Fruit fly (Drosophila melanogaster) Kc167 (cell line): Measurements from ENCODE around the gene CG43248.

Source experiments
- Myc ChIP-seq: fragments of >200 bp; optimal IDR thresholded peaks from 2 replicates; lab custom pipeline; 2017; ENCODE audit warnings: missing external identifiers
- Sin3A ChIP-seq: fragments of >200 bp; optimal IDR thresholded peaks from 2 replicates; lab custom pipeline; 2018; ENCODE audit warnings: missing external identifiers
- h ChIP-seq: fragments of >200 bp; optimal IDR thresholded peaks from 3 replicates; lab custom pipeline; 2018; ENCODE audit warnings: missing external identifiers
- insv ChIP-seq: fragments of >200 bp; optimal IDR thresholded peaks from 3 replicates; lab custom pipeline; 2018; ENCODE audit warnings: missing external identifiers
- psq ChIP-seq: fragments of >200 bp; optimal IDR thresholded peaks from 2 replicates; lab custom pipeline; 2017; ENCODE audit warnings: missing external identifiers
- ttk ChIP-seq: sonication (Bioruptor generic); optimal IDR thresholded peaks from 2 replicates; lab custom pipeline; 2017; ENCODE audit warnings: missing external identifiers

The CG43248 gene

DNA sequence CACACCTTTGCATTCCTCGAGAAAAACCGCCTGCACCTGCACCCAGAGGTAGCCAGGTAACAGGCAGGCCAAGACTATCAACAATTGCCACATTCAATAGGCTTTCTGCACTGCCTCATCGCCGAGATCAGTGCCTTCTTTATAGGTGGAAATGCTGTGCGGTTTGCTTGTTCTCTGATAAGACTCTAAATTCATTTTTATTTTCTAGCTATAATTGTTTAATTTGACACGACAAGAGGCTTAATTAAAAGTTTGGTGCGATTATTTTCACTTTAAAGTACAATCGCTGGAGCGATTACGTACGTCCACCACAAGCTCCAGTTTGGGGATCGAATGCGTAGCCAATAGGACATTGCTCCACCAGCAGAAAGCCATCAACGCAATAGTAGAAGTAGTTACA lies 3.9 kb downstream of the CG43248 start, which contains the start of gene CG42729:
Gene CG42729 (minus strand): TSS at position 101 of the 400 bp plus-strand sequence.
- TF ChIP-seq Myc (lab: Kevin White, UChicago), result no peak

DNA sequence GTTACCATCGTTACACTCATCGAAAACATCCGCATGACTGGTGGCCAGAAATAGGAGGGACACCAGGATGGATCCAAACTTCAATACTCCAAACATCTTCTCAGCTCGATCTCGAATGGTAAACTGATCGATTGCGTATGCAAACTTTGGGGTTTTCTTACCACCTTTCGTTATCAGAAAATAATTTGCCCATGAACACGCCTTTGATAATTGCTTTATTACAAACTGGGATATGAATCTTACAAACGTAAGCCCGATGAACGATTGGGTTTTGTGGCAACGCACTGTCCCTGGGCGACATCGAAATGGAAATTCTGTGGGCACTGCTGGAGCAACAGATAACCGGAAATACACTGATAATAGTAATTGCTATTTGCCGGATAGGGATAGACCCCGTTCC lies 4.6 kb downstream of the CG43248 start, which contains the start of gene CG33985:
Gene CG33985 (minus strand): TSS at position 101 of the 400 bp plus-strand sequence.
- no peak for TF ChIP-seq h
- TF ChIP-seq Myc (lab: Kevin White, UChicago), result no peak
- no peak for TF ChIP-seq Sin3A (lab: Kevin White, UChicago)
- TF ChIP-seq insv (lab: Kevin White, UChicago), result no peak
- TF ChIP-seq ttk (lab: Kevin White, UChicago), result no peak
- no peak for TF ChIP-seq psq (lab: Kevin White, UChicago)

DNA sequence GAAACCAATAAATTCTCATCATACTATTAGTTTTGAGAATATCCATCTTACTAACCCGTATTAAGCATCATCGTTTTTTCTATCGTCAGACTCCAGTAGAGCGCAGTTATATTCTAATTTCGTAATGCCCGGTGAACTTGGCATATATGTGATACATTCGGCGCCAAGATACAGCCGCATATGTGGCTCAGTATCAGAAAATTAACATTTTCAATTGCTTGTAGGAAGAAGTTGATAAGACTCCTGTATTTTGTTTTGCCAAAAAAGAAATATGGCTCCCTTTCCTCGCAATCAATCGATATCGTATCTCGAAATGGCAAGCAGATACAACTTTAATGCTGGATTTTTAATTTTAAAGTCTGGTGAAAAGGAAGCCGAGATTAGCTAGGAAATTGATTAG lies 6.1 kb downstream of the CG43248 start, which contains the start of gene CG33986:
Gene CG33986 (minus strand): TSS at position 101 of the 400 bp plus-strand sequence.
- no peak for TF ChIP-seq h
- no peak for TF ChIP-seq Sin3A (lab: Kevin White, UChicago)
- no peak for TF ChIP-seq Myc (lab: Kevin White, UChicago)
- TF ChIP-seq psq (lab: Kevin White, UChicago), result no peak
- no peak for TF ChIP-seq insv (lab: Kevin White, UChicago)
- no peak for TF ChIP-seq ttk (lab: Kevin White, UChicago)

DNA sequence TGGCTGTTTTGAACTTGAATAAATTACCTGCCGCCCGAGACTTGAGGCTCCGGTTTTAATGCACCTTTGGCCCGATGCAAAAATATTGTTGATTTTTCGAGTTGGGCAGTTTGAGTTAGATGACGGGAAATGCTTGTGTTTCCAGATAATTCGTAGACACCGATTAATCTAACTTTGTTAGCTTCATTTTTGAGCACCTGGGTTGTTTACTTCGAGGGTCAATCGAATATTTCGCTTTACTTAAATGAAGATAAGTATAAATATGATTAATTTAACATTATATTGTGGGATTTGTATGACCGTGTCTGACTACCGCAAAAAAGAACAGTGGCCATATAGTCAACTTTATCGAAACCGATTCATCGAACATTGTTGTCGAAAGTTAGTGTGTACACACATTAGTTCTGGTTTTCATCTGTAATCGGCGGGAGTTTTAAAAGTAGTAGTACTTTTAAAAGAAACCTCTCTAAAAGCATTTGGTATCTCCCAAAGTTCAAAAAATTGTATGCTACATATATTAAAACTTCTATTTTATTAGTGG lies 7.4 kb downstream of the CG43248 start, which contains the start of gene CG7945:
Gene CG7945 (minus strand): TSS at position 332 of the 541 bp plus-strand sequence.
- no peak for TF ChIP-seq h
- TF ChIP-seq ttk (lab: Kevin White, UChicago), result no peak
- TF ChIP-seq psq (lab: Kevin White, UChicago), result no peak
- TF ChIP-seq Myc (lab: Kevin White, UChicago), result no peak
- no peak for TF ChIP-seq Sin3A (lab: Kevin White, UChicago)
- no peak for TF ChIP-seq insv (lab: Kevin White, UChicago)

DNA sequence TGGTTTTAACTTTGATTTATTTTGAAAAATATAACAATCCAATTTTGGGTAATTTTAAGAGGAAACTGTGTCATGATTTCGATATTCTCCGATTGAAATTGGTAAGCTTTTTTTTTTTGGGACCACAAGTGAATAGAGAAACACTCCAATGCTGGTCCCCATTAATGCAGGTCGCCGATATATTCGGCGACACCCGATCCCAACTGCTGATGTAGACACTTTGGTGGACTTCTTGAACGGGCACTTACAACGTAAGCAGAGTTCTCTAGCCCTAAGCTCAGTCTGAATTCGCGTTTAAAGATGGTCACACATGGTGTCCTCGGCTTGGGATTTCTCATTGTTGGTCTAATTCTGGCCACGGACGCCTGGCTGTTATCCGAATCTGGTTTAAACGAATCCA lies 11.0 kb downstream of the CG43248 start, which contains the start of gene yellow-k:
Gene yellow-k (plus strand): TSS at position 301 of the 400 bp plus-strand sequence.
- TF ChIP-seq h, result no peak
- TF ChIP-seq Sin3A (lab: Kevin White, UChicago), result no peak
- no peak for TF ChIP-seq ttk (lab: Kevin White, UChicago)
- no peak for TF ChIP-seq Myc (lab: Kevin White, UChicago)
- TF ChIP-seq psq (lab: Kevin White, UChicago), result no peak
- no peak for TF ChIP-seq insv (lab: Kevin White, UChicago)

DNA sequence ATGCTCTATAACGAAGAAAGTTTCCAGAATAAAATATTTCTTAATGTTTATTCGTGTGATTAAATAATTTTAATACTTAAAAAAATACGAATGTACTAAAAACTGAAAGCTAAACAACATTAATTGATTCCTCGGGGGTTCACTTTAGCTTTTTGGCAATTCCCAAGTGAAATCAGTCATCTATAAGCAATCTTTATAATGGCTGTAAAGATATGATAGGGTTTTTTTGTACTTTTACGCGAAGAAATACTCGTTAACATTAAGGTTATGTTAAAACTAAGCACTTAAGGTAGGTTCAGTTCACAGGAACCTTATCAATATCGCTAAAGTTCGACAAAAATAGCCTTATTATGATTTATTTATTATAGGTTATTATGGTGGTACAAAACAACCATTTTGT lies 11.4 kb downstream of the CG43248 start:
- TF ChIP-seq ttk (lab: Kevin White, UChicago), result no peak
- no peak for TF ChIP-seq Sin3A (lab: Kevin White, UChicago)
- TF ChIP-seq Myc (lab: Kevin White, UChicago), result no peak
- no peak for TF ChIP-seq insv (lab: Kevin White, UChicago)
- TF ChIP-seq h, result no peak
- TF ChIP-seq psq (lab: Kevin White, UChicago), result no peak

DNA sequence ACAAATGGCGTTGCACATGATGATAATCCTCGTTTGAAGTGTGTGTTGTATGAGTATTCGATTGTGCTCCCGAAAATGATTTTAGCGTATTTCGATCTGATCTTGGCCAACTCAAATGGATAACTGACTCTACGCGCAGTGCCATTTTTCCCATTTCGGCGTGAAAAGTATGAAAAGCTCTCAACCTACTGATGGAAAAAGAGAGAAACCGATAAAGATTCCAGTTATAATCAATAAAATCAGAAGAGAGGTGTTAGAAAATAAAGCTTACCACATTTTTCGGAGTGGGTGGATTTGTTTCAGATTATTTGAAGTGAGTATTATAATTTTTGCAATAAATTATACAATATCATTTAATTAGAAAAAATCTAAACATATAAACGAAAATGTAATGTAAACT lies 11.8 kb downstream of the CG43248 start, which contains the start of gene mex1:
Gene mex1 (minus strand): TSS at position 101 of the 400 bp plus-strand sequence.
- no peak for TF ChIP-seq h
- TF ChIP-seq insv (lab: Kevin White, UChicago), result no peak
- TF ChIP-seq Myc (lab: Kevin White, UChicago), result no peak
- no peak for TF ChIP-seq psq (lab: Kevin White, UChicago)
- TF ChIP-seq ttk (lab: Kevin White, UChicago), result no peak
- TF ChIP-seq Sin3A (lab: Kevin White, UChicago), result no peak

DNA sequence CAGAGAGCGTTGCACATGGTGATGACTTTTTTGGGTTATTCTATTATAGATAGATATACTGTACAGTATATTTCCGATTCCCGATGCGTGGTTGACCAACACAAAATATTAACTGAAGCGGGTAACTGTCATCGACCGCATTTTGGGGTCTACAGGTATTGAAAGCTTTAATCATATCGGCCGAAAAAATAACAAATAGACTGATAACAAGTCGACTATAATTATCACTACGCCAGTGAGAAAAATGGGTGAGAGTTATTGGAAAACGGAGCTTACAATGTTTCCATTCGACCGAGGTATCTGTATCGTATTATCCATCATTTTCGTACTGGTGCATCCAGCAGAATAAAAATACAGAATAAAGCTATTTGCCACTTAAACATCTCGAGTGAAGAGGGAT lies 12.9 kb downstream of the CG43248 start:
- TF ChIP-seq Sin3A (lab: Kevin White, UChicago) (no peak), psq (lab: Kevin White, UChicago) (no peak), h (no peak), Myc (lab: Kevin White, UChicago) (no peak)

DNA sequence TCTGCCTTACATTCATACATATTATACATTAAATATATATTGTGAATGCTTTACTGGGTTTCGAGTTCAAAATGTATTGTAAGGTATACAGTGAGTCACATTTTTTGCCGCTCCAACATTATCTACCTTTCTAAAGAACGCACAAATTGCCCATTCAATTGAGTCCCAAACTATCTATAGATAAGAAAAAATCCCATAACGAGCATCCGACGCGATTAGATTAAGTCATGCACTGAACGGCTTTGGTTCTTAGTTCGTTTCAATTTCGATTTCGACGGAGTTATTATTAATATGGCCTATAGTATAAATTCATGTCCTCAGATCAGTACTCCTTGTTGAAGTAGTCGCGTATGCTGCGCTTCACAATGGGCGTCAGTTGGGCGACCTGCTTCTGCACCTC lies 13.8 kb downstream of the CG43248 start:
- no peak for TF ChIP-seq Sin3A (lab: Kevin White, UChicago)
- no peak for TF ChIP-seq h
- no peak for TF ChIP-seq psq (lab: Kevin White, UChicago)
- TF ChIP-seq ttk (lab: Kevin White, UChicago), result no peak
- TF ChIP-seq insv (lab: Kevin White, UChicago), result no peak
- TF ChIP-seq Myc (lab: Kevin White, UChicago), result no peak

DNA sequence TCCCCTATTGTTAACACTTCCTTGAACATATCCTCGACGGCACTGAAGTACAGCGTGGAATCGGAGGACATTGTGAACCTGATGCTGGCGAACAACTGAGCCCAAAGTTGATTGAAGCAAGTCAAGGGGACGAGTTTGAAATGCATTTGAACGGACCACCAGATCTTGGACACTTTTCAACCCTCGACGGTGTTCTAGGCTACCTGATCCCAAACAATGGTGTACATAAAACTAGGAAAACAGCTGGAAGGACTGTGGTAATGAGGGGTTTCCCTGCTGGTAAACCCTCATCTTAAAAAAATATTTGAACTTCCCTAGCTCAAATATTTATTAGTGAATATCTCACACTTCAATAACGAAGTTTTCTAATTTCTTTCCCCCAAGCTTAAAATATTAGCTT lies 14.3 kb downstream of the CG43248 start, which contains the start of gene CG13454:
Gene CG13454 (minus strand): TSS at position 101 of the 400 bp plus-strand sequence.
- TF ChIP-seq insv (lab: Kevin White, UChicago), result no peak
- no peak for TF ChIP-seq psq (lab: Kevin White, UChicago)
- TF ChIP-seq Myc (lab: Kevin White, UChicago), result no peak
- TF ChIP-seq h, result no peak
- no peak for TF ChIP-seq Sin3A (lab: Kevin White, UChicago)
- TF ChIP-seq ttk (lab: Kevin White, UChicago), result no peak

DNA sequence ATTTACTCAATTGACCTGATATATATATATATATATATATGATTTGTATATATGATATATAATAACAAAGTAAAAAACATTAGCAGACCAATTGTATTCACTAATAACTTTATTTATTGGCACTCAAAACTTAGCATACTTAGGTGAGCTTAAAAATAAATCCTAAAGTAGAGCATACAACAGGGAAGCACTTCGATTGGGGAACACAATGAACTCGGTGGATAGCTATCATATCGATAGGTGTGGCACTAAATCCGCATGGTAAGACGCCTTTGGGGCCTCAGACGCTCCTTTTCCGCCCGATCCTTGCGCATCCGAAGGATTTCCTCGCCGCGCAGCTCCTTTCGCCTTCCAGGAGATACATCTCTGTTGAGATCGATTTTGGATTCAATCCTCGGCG lies 14.8 kb downstream of the CG43248 start:
- TF ChIP-seq psq (lab: Kevin White, UChicago) (no peak), ttk (lab: Kevin White, UChicago) (no peak), insv (lab: Kevin White, UChicago) (no peak), h (no peak), Myc (lab: Kevin White, UChicago) (no peak), Sin3A (lab: Kevin White, UChicago) (no peak)

DNA sequence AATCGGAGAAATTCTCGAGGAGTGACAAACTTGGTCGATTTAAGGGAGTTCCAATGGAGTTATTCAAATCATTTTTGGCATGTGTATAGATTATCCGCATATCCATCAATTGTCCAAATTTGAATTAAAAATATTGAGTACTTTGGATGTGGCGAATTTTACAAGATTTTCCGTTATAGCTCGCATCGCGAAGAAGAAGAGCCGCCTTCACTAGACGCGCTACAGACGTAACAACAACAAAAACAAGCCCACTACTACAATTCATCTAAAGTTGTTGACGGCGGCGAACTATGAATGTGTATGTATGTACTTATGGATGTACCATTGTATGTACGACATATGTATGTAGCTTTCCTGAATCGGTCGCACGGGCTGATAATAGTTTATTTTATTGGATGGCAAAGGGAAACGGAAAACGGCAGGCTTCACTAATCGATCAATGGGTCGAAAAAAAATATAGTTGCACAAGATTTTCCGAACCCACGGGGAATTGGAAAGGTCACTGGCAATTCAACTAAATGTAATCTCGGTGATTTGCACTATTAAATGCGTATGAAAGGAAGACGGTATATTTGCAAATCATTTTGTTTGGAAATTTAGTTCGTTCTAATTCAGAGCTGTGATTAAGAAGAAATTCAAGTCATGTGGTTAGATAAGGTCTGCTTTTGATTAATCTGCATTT lies 16.3 kb downstream of the CG43248 start:
- TF ChIP-seq Sin3A (lab: Kevin White, UChicago), result no peak
- no peak for TF ChIP-seq psq (lab: Kevin White, UChicago)
- TF ChIP-seq h, result no peak
- no peak for TF ChIP-seq insv (lab: Kevin White, UChicago)
- no peak for TF ChIP-seq ttk (lab: Kevin White, UChicago)
- TF ChIP-seq Myc (lab: Kevin White, UChicago), result no peak
